Worm (Caenorhabditis elegans): ENCODE measurements around the gene F11F1.1.

F11F1.1 gene

DNA sequence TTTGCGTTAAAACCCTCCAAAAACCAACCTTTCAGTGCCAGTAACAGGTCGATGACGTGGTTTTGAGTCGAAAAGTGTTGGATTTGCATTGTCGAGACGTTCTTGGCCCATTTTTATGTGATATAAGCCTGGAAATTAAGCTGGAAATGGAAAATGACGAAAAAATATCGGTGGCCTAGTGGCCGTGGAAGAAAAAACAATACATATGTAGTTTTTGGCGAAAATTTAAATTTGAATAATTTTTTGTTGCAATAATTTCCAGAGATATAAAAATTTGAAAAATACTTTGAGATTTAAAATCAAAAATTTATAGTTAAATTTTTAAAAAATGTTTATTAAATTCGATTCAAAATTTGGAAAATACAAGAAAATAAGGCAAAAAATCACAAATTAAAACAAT lies 44.1 kb downstream of the F11F1.1 start, which contains the start of gene ciao-2B:
TSS of gene ciao-2B (minus strand) at position 130 of the 400 bp plus-strand sequence.
- TF ChIP-seq jun-1 (tag; optimal IDR thresholded peaks at IDR 0.05) (no peak), ama-1 (optimal IDR thresholded peaks at IDR 0.05) (no peak), egl-13 (tag; optimal IDR thresholded peaks at IDR 0.05) (peak; percentile 15), C34B4.2 (tag; optimal IDR thresholded peaks at IDR 0.05) (no peak), nhr-77 (tag; optimal IDR thresholded peaks at IDR 0.05) (no peak), egl-27 (tag; optimal IDR thresholded peaks at IDR 0.05) (no peak), skn-1 (tag; optimal IDR thresholded peaks at IDR 0.05) (peak; percentile 19), ceh-90 (tag; optimal IDR thresholded peaks at IDR 0.05) (peak; percentile 83), nhr-90 (tag; optimal IDR thresholded peaks at IDR 0.05; ENCODE audit: poor library complexity) (peak; percentile 62), grh-1 (GFP tag; IDR thresholded peaks at IDR 0.05) (no peak), blmp-1 (tag; optimal IDR thresholded peaks at IDR 0.05) (no peak), C16A3.4 (tag; optimal IDR thresholded peaks at IDR 0.05) (no peak), sox-4 (tag; optimal IDR thresholded peaks at IDR 0.05) (peak; percentile 6), efl-1 (optimal IDR thresholded peaks at IDR 0.05) (peak; percentile 25 to 88), efl-1 (GFP tag; optimal IDR thresholded peaks at IDR 0.05 in 1 of 2) (peak; percentile 91 to 99), F16B12.6 (tag; optimal IDR thresholded peaks at IDR 0.05) (no peak), nhr-85 (tag) (peak; percentile 66), dsc-1 (tag; optimal IDR thresholded peaks at IDR 0.05) (peak; percentile 52), nhr-71 (tag; optimal IDR thresholded peaks at IDR 0.05) (peak; percentile 58), tbx-2 (tag; optimal IDR thresholded peaks at IDR 0.05) (peak; percentile 59), fkh-8 (tag; optimal IDR thresholded peaks at IDR 0.05) (no peak), aha-1 (tag; optimal IDR thresholded peaks at IDR 0.05) (no peak), unc-98 (GFP tag; IDR thresholded peaks at IDR 0.05) (peak; percentile 9; the same call in 1 of the 2 replicates), nhr-11 (tag; optimal IDR thresholded peaks at IDR 0.05) (no peak), pqm-1 (tag; optimal IDR thresholded peaks at IDR 0.05) (no peak), nhr-19 (GFP tag; conservative IDR thresholded peaks at IDR 0.05) (no peak), fkh-4 (tag; optimal IDR thresholded peaks at IDR 0.05; ENCODE audit: borderline replicate concordance) (peak; percentile 5), tlp-1 (tag; optimal IDR thresholded peaks at IDR 0.05) (no peak), ztf-11 (tag; optimal IDR thresholded peaks at IDR 0.05) (peak in 1 of 2 experiments; percentile 47), mep-1 (tag; optimal IDR thresholded peaks at IDR 0.05) (peak; percentile 0), snu-23 (GFP tag; optimal IDR thresholded peaks at IDR 0.05) (peak; percentile 29), rnt-1 (tag; optimal IDR thresholded peaks at IDR 0.05) (no peak), nhr-47 (tag; optimal IDR thresholded peaks at IDR 0.05) (peak; percentile 70), ces-1 (GFP tag; optimal IDR thresholded peaks at IDR 0.05) (no peak), pag-3 (tag; optimal IDR thresholded peaks at IDR 0.05; ENCODE audit: borderline replicate concordance, insufficient read depth) (no peak), nhr-20 (tag; optimal IDR thresholded peaks at IDR 0.05) (no peak), ceh-82 (tag; optimal IDR thresholded peaks at IDR 0.05) (peak in 1 of 3 experiments; percentile 35), dpl-1 (GFP tag; optimal IDR thresholded peaks at IDR 0.05) (peak; percentile 79 to 89 (median 87)), lsy-2 (tag; optimal IDR thresholded peaks at IDR 0.05) (peak; percentile 38 to 71), lir-3 (tag; optimal IDR thresholded peaks at IDR 0.05; ENCODE audit: poor library complexity) (peak; percentile 76), lin-39 (tag; optimal IDR thresholded peaks at IDR 0.05) (peak; percentile 20), lin-35 (GFP tag; optimal IDR thresholded peaks at IDR 0.05) (peak; percentile 87 to 93), irx-1 (tag; optimal IDR thresholded peaks at IDR 0.05) (peak; percentile 55), isw-1 (GFP tag; IDR thresholded peaks at IDR 0.05) (0 out of 2 replicates have a peak, but pooled peaks have one; percentile 22), zip-4 (GFP tag; optimal IDR thresholded peaks at IDR 0.05) (no peak), unc-30 (tag; optimal IDR thresholded peaks at IDR 0.05) (no peak), elt-2 (tag; optimal IDR thresholded peaks at IDR 0.05) (no peak), xbp-1 (tag; optimal IDR thresholded peaks at IDR 0.05) (peak; percentile 19), elt-3 (tag; optimal IDR thresholded peaks at IDR 0.05) (no peak)

All from whole organism, L1 larva.